Fruit fly (Drosophila melanogaster) whole organism, wandering third instar larva: Measurements from ENCODE around the gene Smg6.

Source experiments
- Abd-B ChIP-seq: fragments of >200 bp; optimal IDR thresholded peaks from 2 replicates; lab custom pipeline; 2017; ENCODE audit warnings: missing biosample characterization, missing genetic modification characterization
- CG9705 ChIP-seq: fragments of 200-800 bp; sonication (Bioruptor generic); optimal IDR thresholded peaks from 2 replicates; lab custom pipeline; 2018; ENCODE audit warnings: missing biosample characterization, mild to moderate bottlenecking, missing genetic modification characterization
- CrebA ChIP-seq: fragments of 200-800 bp; sonication (Bioruptor generic); optimal IDR thresholded peaks from 2 replicates; lab custom pipeline; 2016; ENCODE audit warnings: missing biosample characterization, mild to moderate bottlenecking, missing genetic modification characterization, borderline replicate concordance
- Dfd ChIP-seq: fragments of >200 bp; optimal IDR thresholded peaks from 2 replicates; lab custom pipeline; 2017; ENCODE audit warnings: missing biosample characterization, missing genetic modification characterization
- Dif ChIP-seq: fragments of 200-275, 200-300 bp; sonication (Bioruptor generic); optimal IDR thresholded peaks from 2 replicates; lab custom pipeline; 2018; ENCODE audit warnings: missing biosample characterization, missing genetic modification characterization; ENCODE audit not compliant: partially characterized antibody
- GATAd ChIP-seq: sonication (Bioruptor generic); optimal IDR thresholded peaks from 2 replicates; lab custom pipeline; 2016; ENCODE audit warnings: missing biosample characterization, missing genetic modification characterization
- HLH106 ChIP-seq: fragments of 200-800 bp; optimal IDR thresholded peaks from 3 replicates; lab custom pipeline; 2019; ENCODE audit warnings: missing biosample characterization, mild to moderate bottlenecking, missing genetic modification characterization, moderate library complexity
- Hnf4 ChIP-seq: fragments of 200-800 bp; sonication (Bioruptor generic); optimal IDR thresholded peaks from 2 replicates; lab custom pipeline; 2016; ENCODE audit warnings: missing biosample characterization, mild to moderate bottlenecking, missing genetic modification characterization
- Hr78 ChIP-seq: fragments of >200 bp; optimal IDR thresholded peaks from 2 replicates; lab custom pipeline; 2017; ENCODE audit warnings: missing biosample characterization, missing genetic modification characterization
- Hr83 ChIP-seq: fragments of 200-300 bp; sonication (Bioruptor generic); optimal IDR thresholded peaks from 2 replicates; lab custom pipeline; 2016; ENCODE audit warnings: missing biosample characterization, mild to moderate bottlenecking, missing genetic modification characterization, moderate library complexity; ENCODE audit not compliant: poor library complexity, severe bottlenecking
- Jra ChIP-seq: sonication (Bioruptor generic); optimal IDR thresholded peaks from 2 replicates; lab custom pipeline; 2016; ENCODE audit warnings: missing biosample characterization, missing genetic modification characterization
- Mio ChIP-seq: sonication (Bioruptor generic); optimal IDR thresholded peaks from 2 replicates; lab custom pipeline; 2016; ENCODE audit warnings: missing biosample characterization, missing genetic modification characterization
- Myc ChIP-seq: fragments of >200 bp; optimal IDR thresholded peaks from 2 replicates; lab custom pipeline; 2017
- N ChIP-seq: fragments of >200 bp; optimal IDR thresholded peaks from 2 replicates; lab custom pipeline; 2018; ENCODE audit warnings: missing biosample characterization, missing external identifiers, missing genetic modification characterization
- Rel ChIP-seq, 2 experiments: fragments of 200-800 bp; sonication (Bioruptor generic) in 1 of 2; optimal IDR thresholded peaks; 2 replicates in 1 of 2; 3 replicates in 1 of 2; lab custom pipeline; 2016 to 2019; ENCODE audit warnings: mild to moderate bottlenecking in 2 of 2, missing biosample characterization in 2 of 2, missing genetic modification characterization in 2 of 2, moderate library complexity in 1 of 2
- brk ChIP-seq: fragments of 200-800 bp; sonication (Bioruptor generic); optimal IDR thresholded peaks from 2 replicates; lab custom pipeline; 2016; ENCODE audit warnings: missing biosample characterization, mild to moderate bottlenecking, missing genetic modification characterization
- dl ChIP-seq, 2 experiments: fragments of 175-275, 200-275 bp in 1 of 2; fragments of 200-275 bp in 1 of 2; sonication (Bioruptor generic); optimal IDR thresholded peaks; lab custom pipeline; 2018; ENCODE audit warnings: mild to moderate bottlenecking in 2 of 2, missing biosample characterization in 2 of 2, missing genetic modification characterization in 2 of 2, moderate library complexity in 2 of 2; ENCODE audit not compliant: partially characterized antibody in 2 of 2, insufficient read depth in 1 of 2
- dmrt93B ChIP-seq: fragments of 200-800 bp; sonication (Bioruptor generic); optimal IDR thresholded peaks from 2 replicates; lab custom pipeline; 2018; ENCODE audit warnings: missing biosample characterization, mild to moderate bottlenecking, missing genetic modification characterization
- dsf ChIP-seq: sonication (Bioruptor generic); optimal IDR thresholded peaks from 2 replicates; lab custom pipeline; 2016; ENCODE audit warnings: missing biosample characterization, missing genetic modification characterization, borderline replicate concordance
- ey ChIP-seq: fragments of 200-800 bp; sonication (Bioruptor generic); optimal IDR thresholded peaks from 2 replicates; lab custom pipeline; 2016; ENCODE audit warnings: missing biosample characterization, missing genetic modification characterization
- foxo ChIP-seq, 2 experiments: fragments of 200-800 bp; sonication (Bioruptor generic); optimal IDR thresholded peaks; 2 replicates in 1 of 2; 3 replicates in 1 of 2; lab custom pipeline; 2016 to 2017; ENCODE audit warnings: missing biosample characterization in 2 of 2, missing genetic modification characterization in 2 of 2
- fru ChIP-seq: fragments of 200-800 bp; sonication (Bioruptor generic); optimal IDR thresholded peaks from 3 replicates; lab custom pipeline; 2016; ENCODE audit warnings: missing biosample characterization, mild to moderate bottlenecking, missing genetic modification characterization
- h ChIP-seq: fragments of 200-800 bp; sonication (Bioruptor generic); optimal IDR thresholded peaks from 3 replicates; lab custom pipeline; 2016; ENCODE audit warnings: missing biosample characterization, mild to moderate bottlenecking, missing genetic modification characterization
- lola ChIP-seq: fragments of >200 bp; optimal IDR thresholded peaks from 2 replicates; lab custom pipeline; 2017; ENCODE audit warnings: missing biosample characterization, missing genetic modification characterization
- pan ChIP-seq: fragments of >200 bp; optimal IDR thresholded peaks from 2 replicates; lab custom pipeline; 2017
- psq ChIP-seq: fragments of 200-800 bp; sonication (Bioruptor generic); optimal IDR thresholded peaks from 3 replicates; lab custom pipeline; 2017; ENCODE audit warnings: missing biosample characterization, mild to moderate bottlenecking, missing genetic modification characterization, moderate library complexity
- sage ChIP-seq: fragments of 200-800 bp; sonication (Bioruptor generic); optimal IDR thresholded peaks from 2 replicates; lab custom pipeline; 2016; ENCODE audit warnings: missing biosample characterization, mild to moderate bottlenecking, missing genetic modification characterization
- tai ChIP-seq: sonication (Bioruptor generic); optimal IDR thresholded peaks from 2 replicates; lab custom pipeline; 2016; ENCODE audit warnings: missing biosample characterization, missing genetic modification characterization
- woc ChIP-seq: sonication (Bioruptor generic); optimal IDR thresholded peaks from 2 replicates; lab custom pipeline; 2016; ENCODE audit warnings: missing biosample characterization, mild to moderate bottlenecking, missing genetic modification characterization

Smg6 gene

DNA sequence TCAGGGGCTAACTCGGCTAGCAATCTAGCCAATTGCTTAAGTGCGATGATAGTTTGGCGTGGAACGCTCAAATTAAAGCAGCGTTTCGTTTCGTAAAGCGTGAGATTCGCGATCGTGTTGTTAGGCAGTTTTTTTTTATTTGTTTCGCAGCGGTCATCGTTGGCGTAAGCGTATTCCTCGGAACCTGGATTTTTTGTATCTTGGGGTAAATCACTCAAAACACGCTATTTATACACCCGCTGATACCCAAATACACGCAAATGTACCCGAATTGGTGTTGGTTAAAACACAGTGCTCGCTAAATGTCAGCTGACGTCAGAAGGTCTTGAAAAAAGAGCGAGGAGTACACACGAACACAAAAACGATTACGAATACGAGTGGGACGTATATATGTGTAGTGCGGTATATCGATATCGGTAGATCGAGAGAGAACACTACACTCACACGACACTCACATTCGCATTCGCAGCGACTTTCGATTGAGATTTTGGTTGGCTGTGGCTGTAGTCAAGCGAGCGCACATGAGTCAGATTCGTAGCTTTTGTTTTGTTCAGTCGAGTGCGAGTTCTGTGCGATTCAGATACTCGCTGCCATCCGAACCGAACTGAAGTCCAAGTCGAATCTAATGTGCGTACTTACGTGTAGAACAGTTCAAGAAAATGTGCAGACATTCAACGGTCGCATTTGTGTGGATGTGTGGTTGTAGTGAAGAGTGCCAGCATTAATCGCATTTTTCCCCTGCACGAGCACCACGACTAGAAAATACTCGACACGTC, 16.7 kb upstream of the Smg6 start (continued):
- TF ChIP-seq woc = peak; percentile 52
- no peak for TF ChIP-seq Dfd (GFP tag; lab: Kevin White, UChicago)
- no peak for TF ChIP-seq pan (lab: Kevin White, UChicago)

DNA sequence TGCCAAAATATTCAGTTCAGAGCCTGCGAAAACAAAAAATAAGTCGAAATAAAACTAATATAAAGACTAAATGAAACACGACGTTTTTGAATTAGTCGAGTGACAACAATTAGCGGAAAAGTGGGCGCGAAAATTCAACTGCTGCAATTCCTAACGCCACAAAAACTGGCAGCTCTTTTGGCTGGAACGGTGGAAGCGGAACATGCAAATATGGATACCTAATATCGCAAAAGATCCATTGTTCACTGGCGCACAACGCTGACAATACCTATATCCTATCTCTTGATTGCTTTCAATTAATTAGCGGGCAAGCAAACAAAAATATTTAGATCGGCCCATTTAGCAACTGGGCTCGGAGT, 16.1 kb upstream of the Smg6 start, which contains the start of gene CG11791:
CG11791 (plus strand) TSS at position 234 of the 359 bp plus-strand sequence.
- TF ChIP-seq Myc (lab: Kevin White, UChicago) = peak; percentile 46
- no peak for TF ChIP-seq fru (GFP tag; lab: Kevin White, UChicago)

DNA sequence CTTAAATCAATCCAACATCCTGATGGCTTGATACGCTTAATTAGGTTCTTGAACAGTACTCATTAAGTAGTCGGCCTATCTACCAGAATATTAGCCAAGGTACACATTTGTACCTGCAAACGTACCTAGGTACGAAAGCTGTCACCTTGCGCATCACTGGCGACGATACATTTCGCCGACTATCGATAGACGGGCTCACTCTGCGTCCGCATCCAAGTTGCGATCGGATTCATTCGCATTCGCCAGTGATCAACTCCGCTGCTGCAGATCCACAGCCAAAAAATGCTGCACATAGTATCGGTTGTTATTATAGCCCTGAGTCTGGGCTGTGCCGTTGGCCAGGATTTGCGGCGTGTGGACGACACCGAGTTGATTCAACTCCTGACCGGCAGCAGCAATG, 14.2 kb upstream of the Smg6 start, which contains the start of gene CG11790:
CG11790 (plus strand) TSS at position 203 of the 400 bp plus-strand sequence.
- TF ChIP-seq foxo (GFP tag; optimal IDR thresholded peaks at IDR 0.05; lab: Kevin White, UChicago) (no peak), CG9705 (GFP tag; lab: Kevin White, UChicago) (no peak), brk (GFP tag; lab: Kevin White, UChicago) (no peak), Jra (GFP tag; lab: Kevin White, UChicago) (peak; percentile 31), GATAd (GFP tag; lab: Kevin White, UChicago) (no peak), Hnf4 (no peak), lola (GFP tag; lab: Kevin White, UChicago) (no peak), Myc (lab: Kevin White, UChicago) (peak; percentile 92), tai (no peak), Dfd (GFP tag; lab: Kevin White, UChicago) (no peak), dsf (GFP tag; lab: Kevin White, UChicago) (no peak), Mio (GFP tag; lab: Kevin White, UChicago) (no peak), CrebA (no peak), woc (peak; percentile 90), N (no peak), h (GFP tag; lab: Kevin White, UChicago) (no peak), Hr83 (GFP tag; lab: Kevin White, UChicago) (peak; percentile 19), Hr78 (GFP tag; lab: Kevin White, UChicago) (no peak), dl (GFP tag; optimal IDR thresholded peaks at IDR 0.05; lab: Kevin White, UChicago; ENCODE audit: insufficient read depth in 1 of 2, partially characterized antibody in 2 of 2) (no peak), psq (no peak), HLH106 (no peak), sage (GFP tag; lab: Kevin White, UChicago) (no peak), Rel (GFP tag; optimal IDR thresholded peaks at IDR 0.05; lab: Kevin White, UChicago) (no peak), Rel (tag; optimal IDR thresholded peaks at IDR 0.05; lab: Kevin White, UChicago) (no peak), fru (GFP tag; lab: Kevin White, UChicago) (no peak)

DNA sequence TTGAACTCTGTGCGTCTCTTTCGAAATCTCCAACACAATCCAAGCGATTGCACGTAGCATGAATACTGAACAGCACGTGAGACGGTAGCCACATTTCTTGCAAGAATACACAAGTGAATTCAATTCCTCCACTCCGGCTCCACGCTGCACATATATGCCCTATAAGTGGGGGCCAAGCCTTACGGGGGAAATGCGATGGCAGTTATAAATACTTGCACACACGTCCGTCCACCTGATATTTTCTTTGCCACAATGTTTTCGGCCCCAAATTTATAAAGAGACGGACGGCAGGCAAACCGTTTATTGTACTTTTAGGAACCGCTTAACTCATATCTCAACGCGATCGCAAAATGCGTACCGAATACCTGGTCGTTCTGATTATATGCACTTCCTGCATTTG, 12.8 kb upstream of the Smg6 start, which contains the start of gene CG11786:
CG11786 (plus strand) TSS at position 301 of the 400 bp plus-strand sequence.
- TF ChIP-seq ey (GFP tag; lab: Kevin White, UChicago) (no peak), Abd-B (GFP tag; lab: Kevin White, UChicago) (no peak), foxo (GFP tag; optimal IDR thresholded peaks at IDR 0.05; lab: Kevin White, UChicago) (no peak), dmrt93B (GFP tag; lab: Kevin White, UChicago) (no peak)

DNA sequence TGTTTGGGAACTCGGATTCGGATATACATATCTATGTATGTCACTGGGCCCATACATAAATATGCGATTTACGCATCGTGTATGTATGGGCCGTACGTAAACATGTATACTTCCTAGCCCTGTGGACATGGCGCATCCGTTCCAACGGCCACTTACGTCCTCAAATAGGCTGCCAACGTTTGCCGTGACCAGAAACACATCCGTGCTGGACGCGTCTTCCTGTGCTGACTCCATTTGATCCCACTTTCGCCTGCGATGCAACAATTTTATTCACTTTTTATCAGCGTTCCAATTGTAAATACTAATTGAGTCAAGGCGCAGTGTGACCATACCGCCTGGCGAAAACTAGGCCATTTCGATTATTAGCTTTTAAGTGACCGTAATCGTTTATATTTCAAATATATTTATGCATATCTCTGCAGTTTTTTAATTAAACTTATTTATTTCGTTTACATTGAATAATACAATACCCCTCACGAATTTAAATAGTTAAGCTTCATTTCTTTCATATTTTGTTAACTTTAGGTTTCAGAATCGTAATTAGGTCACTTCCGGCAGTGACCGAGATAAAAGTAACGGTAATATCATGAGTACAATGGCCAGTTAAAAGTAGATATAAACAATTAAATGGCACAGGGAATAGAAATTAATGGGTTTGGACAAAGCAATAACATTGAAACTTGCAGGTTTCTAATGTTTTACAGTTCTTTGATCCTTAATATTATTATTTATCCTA, 11.7 kb upstream of the Smg6 start, which contains the start of gene 5PtaseI:
5PtaseI (minus strand) TSS at position 336 of the 736 bp plus-strand sequence.
- TF ChIP-seq Dif = no peak
- TF ChIP-seq Rel (GFP tag; optimal IDR thresholded peaks at IDR 0.05; lab: Kevin White, UChicago) = no peak
- no peak for TF ChIP-seq Rel (tag; optimal IDR thresholded peaks at IDR 0.05; lab: Kevin White, UChicago)
- TF ChIP-seq sage (GFP tag; lab: Kevin White, UChicago) = no peak
- TF ChIP-seq CrebA = no peak
- TF ChIP-seq lola (GFP tag; lab: Kevin White, UChicago) = no peak
- TF ChIP-seq brk (GFP tag; lab: Kevin White, UChicago) = no peak
- TF ChIP-seq dl (GFP tag; optimal IDR thresholded peaks at IDR 0.05; lab: Kevin White, UChicago; ENCODE audit: insufficient read depth in 1 of 2, partially characterized antibody in 2 of 2) = no peak
- no peak for TF ChIP-seq Dfd (GFP tag; lab: Kevin White, UChicago)
